Worm (Caenorhabditis elegans): ENCODE measurements around the gene sri-74.

DNA sequence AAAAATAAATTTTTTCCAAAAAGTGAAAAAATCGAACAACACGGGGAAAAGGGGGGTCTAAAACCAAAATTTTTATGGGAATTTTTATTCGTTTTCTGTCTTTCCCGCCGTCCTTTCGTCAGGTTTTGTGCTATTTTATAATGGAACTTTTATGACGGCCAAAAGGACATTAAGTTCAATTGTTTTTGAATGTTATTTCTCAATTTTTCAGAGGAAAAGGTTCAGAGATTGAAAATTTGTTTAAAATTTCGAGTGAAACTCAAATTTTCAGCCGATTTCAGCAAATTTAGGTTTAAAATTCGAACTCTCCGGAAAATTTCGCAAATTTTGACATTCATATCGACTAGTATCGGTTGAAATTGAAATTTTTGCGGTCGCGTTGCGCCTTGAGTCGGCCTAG lies 19.0 kb downstream of the sri-74 start, which contains the start of gene nep-18:
- no peak for TF ChIP-seq med-1 (GFP tag; optimal IDR thresholded peaks at IDR 0.05; ENCODE audit: insufficient read depth)
- TF ChIP-seq ztf-29 (GFP tag; IDR thresholded peaks at IDR 0.05): no peak
- no peak for TF ChIP-seq tab-1 (GFP tag; IDR thresholded peaks at IDR 0.05)
- TF ChIP-seq flt-1 (GFP tag; IDR thresholded peaks at IDR 0.05): no peak
- no peak for TF ChIP-seq ref-1 (GFP tag; conservative IDR thresholded peaks at IDR 0.05)
- TF ChIP-seq T22C8.4 (GFP tag; IDR thresholded peaks at IDR 0.05): no peak

All from whole organism, midembryonic.